Worm (Caenorhabditis elegans) whole organism, L4 larva: ENCODE results near the gene ugt-56.

ENCODE experiments used
- R02D3.7 ChIP-seq: fragments of 150-350 bp; sonication (generic microtip); optimal IDR thresholded peaks from 3 replicates; lab custom pipeline; 2014; ENCODE audit warnings: missing biosample characterization, missing genetic modification characterization
- aly-2 ChIP-seq: sonication (generic microtip); optimal IDR thresholded peaks from 2 replicates; lab custom pipeline; 2018; ENCODE audit warnings: missing biosample characterization, missing genetic modification characterization
- jun-1 ChIP-seq: fragments of 150-350 bp; optimal IDR thresholded peaks from 2 replicates; lab custom pipeline; 2014; ENCODE audit warnings: missing biosample characterization, missing genetic modification reagents, missing genetic modification characterization
- nhr-48 ChIP-seq: sonication (generic microtip); optimal IDR thresholded peaks from 2 replicates; lab custom pipeline; 2016; ENCODE audit warnings: mild to moderate bottlenecking, missing genetic modification characterization, missing compliant biosample characterization
- nhr-76 ChIP-seq: fragments of 150-350 bp; optimal IDR thresholded peaks from 2 replicates; lab custom pipeline; 2014; ENCODE audit warnings: missing biosample characterization, missing genetic modification characterization

- TF ChIP-seq nhr-48 (tag; lab: Kevin White, UChicago) = no peak
- no peak for TF ChIP-seq R02D3.7 (tag; lab: Kevin White, UChicago)
- no peak for TF ChIP-seq aly-2 (tag; lab: Kevin White, UChicago)
- TF ChIP-seq jun-1 (tag; lab: Kevin White, UChicago) = no peak
- TF ChIP-seq nhr-76 (tag; lab: Kevin White, UChicago) = no peak
These were observed 37.3 kb downstream of the ugt-56 start for ce11 chrV:12296122-12296521.
